Worm (Caenorhabditis elegans): Measurements from ENCODE around the gene fbxb-85.

DNA sequence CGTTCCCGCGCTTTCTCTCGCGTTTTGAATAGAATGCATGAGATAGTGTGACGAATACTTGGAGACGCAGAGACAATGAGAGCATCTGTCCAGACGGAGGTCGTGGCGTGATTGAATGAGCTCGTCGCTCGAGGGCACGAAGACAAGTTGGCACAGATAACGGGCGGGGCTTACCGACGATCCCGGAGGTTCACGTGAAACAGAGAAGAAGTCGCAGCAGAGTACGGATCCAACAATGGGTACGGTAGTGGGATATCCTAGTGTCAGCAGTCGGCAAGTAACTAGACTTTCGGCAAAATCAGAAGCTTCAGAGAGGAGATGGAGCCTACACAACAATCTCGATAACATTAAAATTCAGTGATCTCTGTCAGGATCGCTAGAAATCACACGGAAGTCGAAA, 29.0 kb downstream of the fbxb-85 start:
- TF ChIP-seq fkh-10 (GFP tag; optimal IDR thresholded peaks at IDR 0.05): no peak
- no peak for TF ChIP-seq ztf-16 (tag; optimal IDR thresholded peaks at IDR 0.05)
- no peak for TF ChIP-seq nfya-1 (tag; optimal IDR thresholded peaks at IDR 0.05)
- no peak for TF ChIP-seq pqm-1 (tag; optimal IDR thresholded peaks at IDR 0.05)
- no peak for TF ChIP-seq fax-1 (tag; optimal IDR thresholded peaks at IDR 0.05)
- no peak for TF ChIP-seq rnt-1 (tag; optimal IDR thresholded peaks at IDR 0.05)
- TF ChIP-seq pat-9 (tag; optimal IDR thresholded peaks at IDR 0.05): no peak
- no peak for TF ChIP-seq ceh-24 (tag; optimal IDR thresholded peaks at IDR 0.05)
- TF ChIP-seq elt-2 (tag; optimal IDR thresholded peaks at IDR 0.05): no peak
- no peak for TF ChIP-seq hlh-15 (tag; optimal IDR thresholded peaks at IDR 0.05)
- TF ChIP-seq ceh-45 (GFP tag; IDR thresholded peaks at IDR 0.05): no peak
- peak; percentile 22 for TF ChIP-seq unc-55 (GFP tag; optimal IDR thresholded peaks at IDR 0.05)
